Worm (Caenorhabditis elegans) whole organism, young adult: Measurements from ENCODE around the gene rml-4.

Source experiments
- B0336.3 ChIP-seq: fragments of 200-800 bp; sonication (Bioruptor generic); IDR thresholded peaks from 2 replicates; pipeline ENCODE4 v1.3.6; 2022; ENCODE audit warnings: missing genetic modification characterization, missing compliant biosample characterization
- T07F8.4 ChIP-seq: sonication (generic microtip); optimal IDR thresholded peaks from 2 replicates; lab custom pipeline; 2016; ENCODE audit warnings: mild to moderate bottlenecking, missing genetic modification characterization, moderate library complexity, missing compliant biosample characterization
- Y79H2A.3 ChIP-seq: fragments of 200-800 bp; sonication (Bioruptor generic); conservative IDR thresholded peaks from 2 replicates; pipeline ENCODE4 v1.3.6; 2022; ENCODE audit warnings: missing genetic modification reagents, missing genetic modification characterization, missing compliant biosample characterization
- cebp-2 ChIP-seq: fragments of 200-800 bp; sonication (Bioruptor generic); IDR thresholded peaks from 2 replicates; pipeline ENCODE4 v1.3.6; 2022; ENCODE audit warnings: missing genetic modification characterization, missing compliant biosample characterization
- ceh-58 ChIP-seq: fragments of 200-800 bp; sonication (Bioruptor generic); IDR thresholded peaks from 2 replicates; pipeline ENCODE4 v1.3.6; 2022; ENCODE audit warnings: missing genetic modification characterization, missing compliant biosample characterization
- ceh-79 ChIP-seq: sonication (generic microtip); optimal IDR thresholded peaks from 2 replicates; lab custom pipeline; 2017; ENCODE audit warnings: mild to moderate bottlenecking, missing genetic modification characterization, missing compliant biosample characterization
- dpl-1 ChIP-seq: fragments of 150-350 bp; optimal IDR thresholded peaks from 2 replicates; lab custom pipeline; 2014; ENCODE audit warnings: missing biosample characterization, missing genetic modification reagents, missing genetic modification characterization
- lin-35 ChIP-seq, 3 experiments: fragments of 150-350 bp in 2 of 3; sonication (generic microtip) in 1 of 3; optimal IDR thresholded peaks; 2 replicates each; lab custom pipeline; 2014 to 2018; ENCODE audit warnings: missing biosample characterization in 3 of 3, missing genetic modification characterization in 3 of 3, missing genetic modification reagents in 3 of 3
- lir-1 ChIP-seq: fragments of 200-800 bp; sonication (Bioruptor generic); conservative IDR thresholded peaks from 2 replicates; pipeline ENCODE4 v1.3.6; 2022; ENCODE audit warnings: missing genetic modification reagents, missing genetic modification characterization, missing compliant biosample characterization
- nhr-120 ChIP-seq: fragments of 200-800 bp; sonication (Bioruptor generic); IDR thresholded peaks from 2 replicates; pipeline ENCODE4 v1.3.6; 2022; ENCODE audit warnings: missing genetic modification characterization, missing compliant biosample characterization
- nhr-80 ChIP-seq: sonication (generic microtip); optimal IDR thresholded peaks from 2 replicates; lab custom pipeline; 2016; ENCODE audit warnings: missing genetic modification characterization, missing compliant biosample characterization
- repo-1 ChIP-seq: sonication (generic microtip); optimal IDR thresholded peaks from 2 replicates; lab custom pipeline; 2017; ENCODE audit warnings: mild to moderate bottlenecking, missing genetic modification characterization, missing compliant biosample characterization
- unc-62 ChIP-seq: fragments of 150-350 bp; optimal IDR thresholded peaks from 2 replicates; lab custom pipeline; 2014; ENCODE audit warnings: missing biosample characterization, missing genetic modification reagents, missing genetic modification characterization

ce11 chrII:4294189-4294588 is 712 bp upstream of the rml-4 start:
- TF ChIP-seq lir-1 (GFP tag; lab: Robert Waterston, UW), result no peak
- TF ChIP-seq B0336.3 (GFP tag; lab: Robert Waterston, UW), result no peak
- no peak for TF ChIP-seq T07F8.4 (tag; lab: Kevin White, UChicago)
- TF ChIP-seq nhr-120 (GFP tag; lab: Robert Waterston, UW), result no peak
- no peak for TF ChIP-seq dpl-1 (GFP tag; lab: Kevin White, UChicago)
- no peak for TF ChIP-seq nhr-80 (tag; lab: Kevin White, UChicago)
- TF ChIP-seq unc-62 (GFP tag; lab: Kevin White, UChicago), result no peak
- TF ChIP-seq lin-35 (GFP tag; optimal IDR thresholded peaks at IDR 0.05; lab: Kevin White, UChicago), result no peak
- TF ChIP-seq Y79H2A.3 (GFP tag; lab: Robert Waterston, UW), result no peak
- no peak for TF ChIP-seq ceh-79 (tag; lab: Kevin White, UChicago)
- no peak for TF ChIP-seq ceh-58 (GFP tag; lab: Robert Waterston, UW)
- TF ChIP-seq cebp-2 (GFP tag; lab: Robert Waterston, UW), result no peak
- TF ChIP-seq repo-1 (tag; lab: Kevin White, UChicago), result no peak
